Worm (Caenorhabditis elegans): ENCODE data around the gene ctsa-1.1.

DNA sequence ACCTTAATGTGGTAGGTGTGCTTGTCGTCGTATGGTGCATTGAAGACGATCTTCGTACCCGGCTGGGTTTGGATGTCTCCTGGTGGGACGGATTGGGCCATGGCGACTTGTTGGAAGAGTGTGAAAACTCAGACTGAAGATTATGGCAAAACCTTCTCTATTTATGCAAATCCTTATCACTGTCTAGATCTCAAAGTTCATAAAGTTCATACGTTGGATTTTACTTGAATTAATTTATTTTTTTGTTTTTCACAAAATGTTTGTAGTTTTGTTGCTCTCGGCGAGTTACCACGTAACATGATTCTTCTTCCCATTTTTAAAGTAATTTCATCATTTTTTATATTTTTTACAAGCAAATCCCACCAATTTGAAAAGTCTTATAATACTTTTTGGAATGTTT lies 48.7 kb downstream of the ctsa-1.1 start, which contains the start of gene msp-3:
- TF ChIP-seq pha-4 (GFP tag; IDR thresholded peaks at IDR 0.05) (no peak), pha-4 (tag; optimal IDR thresholded peaks at IDR 0.05) (no peak), nhr-25 (tag; optimal IDR thresholded peaks at IDR 0.05; ENCODE audit: borderline replicate concordance, insufficient read depth) (no peak), nhr-76 (tag; optimal IDR thresholded peaks at IDR 0.05) (no peak)
